Worm (Caenorhabditis elegans): ENCODE results near the gene Y50D4B.2.

The Y50D4B.2 gene

ce11 chrV:1151324-1151742, 51.0 kb downstream of the Y50D4B.2 start (continued):
- TF ChIP-seq unc-39 (tag; optimal IDR thresholded peaks at IDR 0.05), result peak; percentile 69
- peak; percentile 53 for TF ChIP-seq ceh-44 (GFP tag; IDR thresholded peaks at IDR 0.05)
- peak; percentile 63; the same call in 1 of the 2 replicates for TF ChIP-seq F44E2.7 (GFP tag; IDR thresholded peaks at IDR 0.05)
- TF ChIP-seq daf-19 (GFP tag; conservative IDR thresholded peaks at IDR 0.05), result no peak
- TF ChIP-seq skn-1 (tag; optimal IDR thresholded peaks at IDR 0.05), result peak; percentile 82
- peak; percentile 100 for TF ChIP-seq dve-1 (tag; optimal IDR thresholded peaks at IDR 0.05; ENCODE audit: insufficient read depth)
- TF ChIP-seq nhr-76 (tag; optimal IDR thresholded peaks at IDR 0.05), result peak; percentile 42
- TF ChIP-seq lir-3 (tag; optimal IDR thresholded peaks at IDR 0.05), result peak; percentile 93
- TF ChIP-seq sdz-12 (GFP tag; optimal IDR thresholded peaks at IDR 0.05), result no peak
- TF ChIP-seq nhr-41 (GFP tag; IDR thresholded peaks at IDR 0.05), result peak; percentile 97
- peak; percentile 99 for TF ChIP-seq ctbp-1 (GFP tag; IDR thresholded peaks at IDR 0.05)
- TF ChIP-seq mxl-3 (GFP tag; optimal IDR thresholded peaks at IDR 0.05), result peak; percentile 98
- peak; percentile 97 for TF ChIP-seq nhr-28 (tag; optimal IDR thresholded peaks at IDR 0.05)
- TF ChIP-seq snpc-4 (tag; optimal IDR thresholded peaks at IDR 0.05), result no peak
- TF ChIP-seq snpc-1.2 (GFP tag; IDR thresholded peaks at IDR 0.05), result peak; percentile 59
- peak; percentile 90 for TF ChIP-seq arid-1 (GFP tag; conservative IDR thresholded peaks at IDR 0.05)
- peak; percentile 89 for TF ChIP-seq mxl-2 (GFP tag; conservative IDR thresholded peaks at IDR 0.05)

- no peak for TF ChIP-seq egl-43 (GFP tag; IDR thresholded peaks at IDR 0.05)
- peak; percentile 17; the same call in 1 of the 2 replicates for TF ChIP-seq ceh-20 (GFP tag; IDR thresholded peaks at IDR 0.05)
- TF ChIP-seq hlh-30 (tag; optimal IDR thresholded peaks at IDR 0.05; ENCODE audit: insufficient read depth), result peak; percentile 55
These were observed 51.5 kb downstream of the Y50D4B.2 start for ce11 chrV:1151830-1152229.

DNA sequence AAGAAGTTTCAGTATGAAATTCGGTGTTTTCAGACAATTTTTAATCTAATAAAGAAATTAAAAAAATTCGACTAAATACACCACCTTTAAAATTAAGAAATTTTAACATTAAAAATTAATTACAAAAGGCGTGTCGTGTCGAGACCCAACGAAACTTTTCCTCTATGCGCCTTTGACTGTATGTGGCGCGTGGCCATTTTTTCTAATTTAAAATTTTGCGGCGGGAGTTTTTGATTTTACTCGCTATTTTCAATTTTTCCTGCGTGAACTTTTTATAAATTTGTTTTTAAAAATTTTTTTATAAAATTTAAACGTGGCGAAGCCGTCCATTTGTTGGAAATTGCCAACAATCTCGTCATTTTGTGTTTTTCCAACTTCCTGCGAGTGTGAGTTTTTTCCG, 52.4 kb downstream of the Y50D4B.2 start:
- TF ChIP-seq spr-1 (tag; optimal IDR thresholded peaks at IDR 0.05) (no peak), ceh-44 (GFP tag; IDR thresholded peaks at IDR 0.05) (no peak), snpc-1.2 (GFP tag; IDR thresholded peaks at IDR 0.05) (0 out of 2 replicates have a peak, but pooled peaks have one; percentile 15), pha-4 (GFP tag; IDR thresholded peaks at IDR 0.05) (no peak), pha-4 (tag; optimal IDR thresholded peaks at IDR 0.05) (no peak), lin-38 (GFP tag; IDR thresholded peaks at IDR 0.05) (peak; percentile 62), F49E8.2 (tag; optimal IDR thresholded peaks at IDR 0.05; ENCODE audit: borderline replicate concordance) (peak; percentile 26)

DNA sequence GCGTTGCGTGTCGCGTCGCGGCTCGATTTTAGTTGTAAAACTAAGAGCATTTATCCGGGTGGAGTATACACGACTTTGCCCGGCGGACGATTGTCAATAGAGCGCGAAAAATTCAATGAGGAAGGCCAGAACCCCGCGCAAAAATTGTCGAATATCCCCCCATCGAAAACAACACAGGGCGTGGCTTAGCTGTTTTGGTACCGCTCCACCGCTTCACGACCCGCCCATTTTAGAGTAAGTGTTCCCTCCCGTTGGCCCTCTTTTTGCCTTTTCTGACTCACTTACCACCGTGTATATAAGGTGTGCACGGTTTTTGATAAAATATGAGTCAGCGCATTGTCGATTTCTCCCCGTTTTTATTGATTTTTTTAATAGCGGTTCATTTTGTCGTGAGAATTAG, 53.0 kb downstream of the Y50D4B.2 start:
- TF ChIP-seq php-3 (GFP tag; IDR thresholded peaks at IDR 0.05) (0 out of 2 replicates have a peak, but pooled peaks have one; percentile 33), unc-62 (GFP tag; optimal IDR thresholded peaks at IDR 0.05 in 1 of 2) (peak in 1 of 2 experiments; percentile 39), unc-62 (tag; optimal IDR thresholded peaks at IDR 0.05) (no peak), nhr-6 (tag; optimal IDR thresholded peaks at IDR 0.05) (peak; percentile 11), fos-1 (tag; optimal IDR thresholded peaks at IDR 0.05) (no peak), duxl-1 (tag; optimal IDR thresholded peaks at IDR 0.05; ENCODE audit: poor library complexity) (no peak), aha-1 (tag) (peak; percentile 92), sdz-12 (GFP tag; optimal IDR thresholded peaks at IDR 0.05) (peak; percentile 29), Y105C5A.15 (GFP tag; IDR thresholded peaks at IDR 0.05) (0 out of 2 replicates have a peak, but pooled peaks have one; percentile 53), vab-7 (GFP tag; IDR thresholded peaks at IDR 0.05) (0 out of 2 replicates have a peak, but pooled peaks have one; percentile 19)

Measured in whole organism, L4 larva.